Fruit fly (Drosophila melanogaster) whole organism, embryonic: ENCODE measurements around the gene CG43094.

Experiments used
- Awh ChIP-seq: fragments of 200-800 bp; sonication (Bioruptor generic); IDR thresholded peaks from 2 replicates; pipeline ENCODE4, ENCODE4 v1.3.6; 2022; ENCODE audit warnings: missing biosample characterization, missing genetic modification characterization
- B-H2 ChIP-seq: fragments of 200-800 bp; sonication (Bioruptor generic); optimal IDR thresholded peaks from 2 replicates; lab custom pipeline; 2018; ENCODE audit warnings: missing biosample characterization, mild to moderate bottlenecking, missing genetic modification characterization
- CG10431 ChIP-seq: fragments of 200-800 bp; sonication (Bioruptor generic); optimal IDR thresholded peaks from 3 replicates; lab custom pipeline; 2018; ENCODE audit warnings: missing biosample characterization, mild to moderate bottlenecking, missing genetic modification characterization
- CG10543 ChIP-seq: fragments of 200-800 bp; sonication (Bioruptor generic); optimal IDR thresholded peaks from 3 replicates; lab custom pipeline; 2017; ENCODE audit warnings: missing biosample characterization, mild to moderate bottlenecking, missing genetic modification characterization, moderate library complexity
- CG12236 ChIP-seq: fragments of 200-800 bp; sonication (Bioruptor generic); optimal IDR thresholded peaks from 2 replicates; lab custom pipeline; 2016; ENCODE audit warnings: missing biosample characterization, missing genetic modification characterization
- CG15269 ChIP-seq: fragments of 200-800 bp; sonication (Bioruptor generic); optimal IDR thresholded peaks from 2 replicates; lab custom pipeline; 2018; ENCODE audit warnings: missing biosample characterization, mild to moderate bottlenecking, missing genetic modification characterization, moderate library complexity
- CG1529 ChIP-seq: fragments of 200-800 bp; sonication (Bioruptor generic); optimal IDR thresholded peaks from 3 replicates; lab custom pipeline; 2018; ENCODE audit warnings: missing biosample characterization, missing genetic modification characterization
- CG1602 ChIP-seq: fragments of 200-800 bp; sonication (Bioruptor generic); optimal IDR thresholded peaks from 3 replicates; lab custom pipeline; 2016; ENCODE audit warnings: missing biosample characterization, missing genetic modification characterization
- CG2116 ChIP-seq: fragments of 200-800 bp; sonication (Bioruptor generic); optimal IDR thresholded peaks from 3 replicates; lab custom pipeline; 2018; ENCODE audit warnings: missing biosample characterization, mild to moderate bottlenecking, missing genetic modification characterization
- CG32772 ChIP-seq: fragments of 200-800 bp; sonication (Bioruptor generic); IDR thresholded peaks from 2 replicates; pipeline ENCODE4 v1.3.6; 2022; ENCODE audit warnings: missing biosample characterization, missing genetic modification characterization
- CG3407 ChIP-seq: fragments of 200-800 bp; sonication (Bioruptor generic); optimal IDR thresholded peaks from 2 replicates; lab custom pipeline; 2018; ENCODE audit warnings: missing biosample characterization, mild to moderate bottlenecking, missing genetic modification characterization
- CG34422 ChIP-seq: fragments of 200-800 bp; sonication (Bioruptor generic); IDR thresholded peaks from 3 replicates; pipeline ENCODE4 v1.3.6; 2022; ENCODE audit warnings: missing biosample characterization, missing genetic modification characterization
- CG3726 ChIP-seq: fragments of 200-800 bp; sonication (Bioruptor generic); IDR thresholded peaks from 3 replicates; pipeline ENCODE4, ENCODE4 v1.3.6; 2022; ENCODE audit warnings: missing biosample characterization, missing genetic modification characterization
- CG5180 ChIP-seq: fragments of 200-800 bp; sonication (Bioruptor generic); optimal IDR thresholded peaks from 3 replicates; lab custom pipeline; 2017; ENCODE audit warnings: missing biosample characterization, missing genetic modification characterization, mild to moderate bottlenecking, moderate library complexity, missing genetic modification reagents
- CG6765 ChIP-seq: fragments of 200-800 bp; sonication (Bioruptor generic); optimal IDR thresholded peaks from 3 replicates; lab custom pipeline; 2017; ENCODE audit warnings: missing biosample characterization, mild to moderate bottlenecking, missing genetic modification characterization
- CG6854 ChIP-seq: fragments of 200-800 bp; sonication (Bioruptor generic); optimal IDR thresholded peaks from 3 replicates; lab custom pipeline; 2017; ENCODE audit warnings: missing biosample characterization, mild to moderate bottlenecking, missing genetic modification characterization
- CG8089 ChIP-seq: fragments of 200-800 bp; sonication (Bioruptor generic); optimal IDR thresholded peaks from 3 replicates; lab custom pipeline; 2016; ENCODE audit warnings: missing biosample characterization, missing genetic modification characterization
- CG9727 ChIP-seq: fragments of 200-800 bp; sonication (Bioruptor generic); optimal IDR thresholded peaks from 3 replicates; lab custom pipeline; 2017; ENCODE audit warnings: missing biosample characterization, mild to moderate bottlenecking, missing genetic modification characterization
- D19A ChIP-seq: fragments of 200-800 bp; optimal IDR thresholded peaks from 3 replicates; lab custom pipeline; 2019; ENCODE audit warnings: missing biosample characterization, mild to moderate bottlenecking, missing genetic modification characterization, moderate library complexity
- Dad ChIP-seq: fragments of 200-800 bp; sonication (Bioruptor generic); optimal IDR thresholded peaks from 3 replicates; lab custom pipeline; 2016; ENCODE audit warnings: missing biosample characterization, missing genetic modification characterization
- Deaf1 ChIP-seq: fragments of 200-800 bp; optimal IDR thresholded peaks from 3 replicates; lab custom pipeline; 2019; ENCODE audit warnings: missing biosample characterization, mild to moderate bottlenecking, missing genetic modification characterization, moderate library complexity
- ERR ChIP-seq: fragments of 200-800 bp; sonication (Bioruptor generic); optimal IDR thresholded peaks from 2 replicates; lab custom pipeline; 2016; ENCODE audit warnings: missing biosample characterization, missing genetic modification characterization
- GATAe ChIP-seq: fragments of 200-800 bp; sonication (Bioruptor generic); conservative IDR thresholded peaks from 2 replicates; pipeline ENCODE4 v1.3.6; 2022; ENCODE audit warnings: missing biosample characterization, missing genetic modification characterization
- HHEX ChIP-seq: fragments of 200-800 bp; sonication (Bioruptor generic); optimal IDR thresholded peaks from 3 replicates; lab custom pipeline; 2017; ENCODE audit warnings: missing biosample characterization, mild to moderate bottlenecking, missing genetic modification characterization, missing genetic modification reagents
- HLH4C ChIP-seq: fragments of 200-800 bp; sonication (Bioruptor generic); IDR thresholded peaks from 3 replicates; pipeline ENCODE4 v1.3.6; 2022; ENCODE audit warnings: missing biosample characterization, missing genetic modification characterization; ENCODE audit not compliant: partially characterized antibody
- Hey ChIP-seq: fragments of 200-800 bp; sonication (Bioruptor generic); optimal IDR thresholded peaks from 3 replicates; lab custom pipeline; 2018; ENCODE audit warnings: missing biosample characterization, mild to moderate bottlenecking, missing genetic modification characterization
- MESR4 ChIP-seq: fragments of 200-800 bp; sonication (Bioruptor generic); optimal IDR thresholded peaks from 2 replicates; lab custom pipeline; 2018; ENCODE audit warnings: missing biosample characterization, mild to moderate bottlenecking, missing genetic modification characterization, moderate library complexity
- Mad ChIP-seq: fragments of 200-800 bp; sonication (Bioruptor generic); optimal IDR thresholded peaks from 2 replicates; lab custom pipeline; 2016; ENCODE audit warnings: missing biosample characterization, missing genetic modification characterization
- Oaz ChIP-seq: fragments of 200-800 bp; sonication (Bioruptor generic); IDR thresholded peaks from 2 replicates; pipeline ENCODE4 v1.3.6; 2022; ENCODE audit warnings: missing biosample characterization, missing genetic modification characterization
- bab2 ChIP-seq: fragments of 200-800 bp; sonication (Bioruptor generic); optimal IDR thresholded peaks from 2 replicates; lab custom pipeline; 2016; ENCODE audit warnings: missing biosample characterization, missing genetic modification characterization
- chinmo ChIP-seq: fragments of 200-800 bp; sonication (Bioruptor generic); IDR thresholded peaks from 4 replicates; pipeline ENCODE4 v1.3.6; 2022; ENCODE audit warnings: missing biosample characterization, missing genetic modification characterization; ENCODE audit not compliant: partially characterized antibody
- corto ChIP-seq: fragments of 200-800 bp; sonication (Bioruptor generic); optimal IDR thresholded peaks from 2 replicates; lab custom pipeline; 2016; ENCODE audit warnings: missing biosample characterization, mild to moderate bottlenecking, missing genetic modification characterization, moderate library complexity
- croc ChIP-seq: fragments of 200-800 bp; sonication (Bioruptor generic); conservative IDR thresholded peaks from 3 replicates; pipeline ENCODE4 v1.3.6; 2022; ENCODE audit warnings: missing biosample characterization, missing genetic modification characterization
- ems ChIP-seq: fragments of 200-800 bp; sonication (Bioruptor generic); optimal IDR thresholded peaks from 3 replicates; lab custom pipeline; 2016; ENCODE audit warnings: missing biosample characterization, missing genetic modification characterization
- eyg ChIP-seq: fragments of 200-800 bp; sonication (Bioruptor generic); optimal IDR thresholded peaks from 3 replicates; lab custom pipeline; 2016; ENCODE audit warnings: missing biosample characterization, missing genetic modification characterization
- fd96Cb ChIP-seq: fragments of 200-800 bp; sonication (Bioruptor generic); optimal IDR thresholded peaks from 2 replicates; lab custom pipeline; 2018; ENCODE audit warnings: missing biosample characterization, mild to moderate bottlenecking, missing genetic modification characterization, moderate library complexity
- gcm ChIP-seq: fragments of 200-800 bp; sonication (Bioruptor generic); optimal IDR thresholded peaks from 2 replicates; lab custom pipeline; 2019; ENCODE audit warnings: missing biosample characterization, mild to moderate bottlenecking, missing genetic modification characterization, moderate library complexity
- gcm2 ChIP-seq: fragments of 200-800 bp; sonication (Bioruptor generic); optimal IDR thresholded peaks from 2 replicates; lab custom pipeline; 2016; ENCODE audit warnings: missing biosample characterization, missing genetic modification characterization
- insv ChIP-seq, 2 experiments: fragments of 200-800 bp; sonication (Bioruptor generic); optimal IDR thresholded peaks; 3 replicates each; lab custom pipeline; 2016 to 2018; ENCODE audit warnings: missing biosample characterization in 2 of 2, missing genetic modification characterization in 2 of 2
- nerfin-2 ChIP-seq: fragments of 200-800 bp; sonication (Bioruptor generic); IDR thresholded peaks from 2 replicates; pipeline ENCODE4 v1.3.6; 2022; ENCODE audit warnings: missing biosample characterization, missing genetic modification characterization; ENCODE audit not compliant: partially characterized antibody
- oc ChIP-seq: fragments of 200-800 bp; sonication (Bioruptor generic); optimal IDR thresholded peaks from 2 replicates; lab custom pipeline; 2018; ENCODE audit warnings: missing biosample characterization, mild to moderate bottlenecking, missing genetic modification characterization, moderate library complexity
- org-1 ChIP-seq: fragments of 200-800 bp; sonication (Bioruptor generic); optimal IDR thresholded peaks from 2 replicates; lab custom pipeline; 2017; ENCODE audit warnings: missing biosample characterization, missing genetic modification characterization
- repo ChIP-seq: fragments of 200-800 bp; sonication (Bioruptor generic); optimal IDR thresholded peaks from 2 replicates; lab custom pipeline; 2016; ENCODE audit warnings: missing biosample characterization, missing genetic modification characterization
- row ChIP-seq: fragments of 200-800 bp; sonication (Bioruptor generic); IDR thresholded peaks from 3 replicates; pipeline ENCODE4 v1.3.6; 2022; ENCODE audit warnings: missing biosample characterization, missing genetic modification characterization
- run ChIP-seq: fragments of 200-800 bp; sonication (Bioruptor generic); optimal IDR thresholded peaks from 3 replicates; lab custom pipeline; 2018; ENCODE audit warnings: missing biosample characterization, mild to moderate bottlenecking, missing genetic modification characterization
- slou ChIP-seq: fragments of 200-800 bp; sonication (Bioruptor generic); optimal IDR thresholded peaks from 3 replicates; lab custom pipeline; 2016; ENCODE audit warnings: missing biosample characterization, missing genetic modification characterization
- tap ChIP-seq: fragments of 200-800 bp; optimal IDR thresholded peaks from 3 replicates; lab custom pipeline; 2019; ENCODE audit warnings: missing biosample characterization, mild to moderate bottlenecking, missing genetic modification characterization, moderate library complexity
- zen ChIP-seq: fragments of 200-800 bp; sonication (Bioruptor generic); optimal IDR thresholded peaks from 3 replicates; lab custom pipeline; 2018; ENCODE audit warnings: missing biosample characterization, mild to moderate bottlenecking, missing genetic modification characterization, moderate library complexity

CG43094 gene

dm6 chr3R:22724149-22724973 lies 46.4 kb downstream of the CG43094 start, which contains the start of gene Irp-1A (continued):
- no peak for TF ChIP-seq CG8089 (GFP tag; lab: Kevin White, UChicago)
- TF ChIP-seq CG6765 = peak; percentile 58
- peak; percentile 35; the same call in 1 of the 2 replicates for TF ChIP-seq GATAe (GFP tag; lab: Robert Waterston, UW)
- TF ChIP-seq HHEX (GFP tag; lab: Kevin White, UChicago) = peak; percentile 60
- peak; percentile 53 for TF ChIP-seq B-H2 (GFP tag; lab: Kevin White, UChicago)
- TF ChIP-seq Hey = no peak
- TF ChIP-seq HLH4C = peak; percentile 77
- peak; percentile 7 for TF ChIP-seq CG10431 (GFP tag; lab: Kevin White, UChicago)
- no peak for TF ChIP-seq Mad (GFP tag; lab: Kevin White, UChicago)
- 0 out of 3 replicates have a peak, but pooled peaks have one; percentile 39 for TF ChIP-seq croc (GFP tag; lab: Robert Waterston, UW)
- TF ChIP-seq bab2 (GFP tag; lab: Kevin White, UChicago) = peak; percentile 3
- peak; percentile 54 for TF ChIP-seq slou (GFP tag; lab: Kevin White, UChicago)
- TF ChIP-seq Deaf1 = peak; percentile 57
- peak; percentile 14 for TF ChIP-seq CG6854 (GFP tag; lab: Kevin White, UChicago)
- no peak for TF ChIP-seq repo (GFP tag; lab: Kevin White, UChicago)
- peak; percentile 89; the same call in 3 of the 4 replicates for TF ChIP-seq chinmo (GFP tag; lab: Robert Waterston, UW)
- no peak for TF ChIP-seq CG3726 (GFP tag; lab: Robert Waterston, UW)
- no peak for TF ChIP-seq Dad
- peak; percentile 78 for TF ChIP-seq D19A
- peak; percentile 84 for TF ChIP-seq gcm (GFP tag; lab: Kevin White, UChicago)
- TF ChIP-seq zen (tag; lab: Kevin White, UChicago) = peak; percentile 57
- TF ChIP-seq org-1 (GFP tag; lab: Kevin White, UChicago) = no peak
- TF ChIP-seq CG12236 (GFP tag; lab: Kevin White, UChicago) = no peak
- TF ChIP-seq ERR (GFP tag; lab: Kevin White, UChicago) = no peak
- TF ChIP-seq nerfin-2 (GFP tag; lab: Robert Waterston, UW) = peak; percentile 49
- TF ChIP-seq CG1602 (GFP tag; lab: Kevin White, UChicago) = peak; percentile 45
- no peak for TF ChIP-seq corto
- TF ChIP-seq CG1529 = peak; percentile 9
- TF ChIP-seq CG9727 (GFP tag; lab: Kevin White, UChicago) = peak; percentile 78
- peak; percentile 86 for TF ChIP-seq row (GFP tag; lab: Robert Waterston, UW)
- TF ChIP-seq CG15269 = peak; percentile 86
- TF ChIP-seq run (tag; lab: Kevin White, UChicago) = peak; percentile 67
- peak; percentile 73 for TF ChIP-seq CG2116 (GFP tag; lab: Kevin White, UChicago)
- TF ChIP-seq eyg = no peak
- peak; percentile 86 for TF ChIP-seq CG34422 (GFP tag; lab: Robert Waterston, UW)
- peak; percentile 78 for TF ChIP-seq oc (tag; lab: Kevin White, UChicago)
- TF ChIP-seq CG5180 = peak; percentile 33
- TF ChIP-seq insv (GFP tag; optimal IDR thresholded peaks at IDR 0.05; lab: Kevin White, UChicago) = peak in 1 of 2 experiments; percentile 6
- TF ChIP-seq gcm2 (GFP tag; lab: Kevin White, UChicago) = peak; percentile 3
- peak; percentile 57 for TF ChIP-seq Oaz (GFP tag; lab: Robert Waterston, UW)
- peak; percentile 69 for TF ChIP-seq fd96Cb (tag; lab: Kevin White, UChicago)
- peak; percentile 64 for TF ChIP-seq CG32772
- peak; percentile 71 for TF ChIP-seq Awh
- TF ChIP-seq CG10543 = peak; percentile 42
- TF ChIP-seq CG3407 = peak; percentile 44
- TF ChIP-seq ems (GFP tag; lab: Kevin White, UChicago) = no peak
- peak; percentile 77 for TF ChIP-seq tap (tag; lab: Kevin White, UChicago)
- peak; percentile 62 for TF ChIP-seq MESR4
